Worm (Caenorhabditis elegans): ENCODE results near the gene nhr-127.
A peak's percentile ranks its signal among the peaks of the same experiment; 100 is the strongest.

Gene nhr-127

DNA sequence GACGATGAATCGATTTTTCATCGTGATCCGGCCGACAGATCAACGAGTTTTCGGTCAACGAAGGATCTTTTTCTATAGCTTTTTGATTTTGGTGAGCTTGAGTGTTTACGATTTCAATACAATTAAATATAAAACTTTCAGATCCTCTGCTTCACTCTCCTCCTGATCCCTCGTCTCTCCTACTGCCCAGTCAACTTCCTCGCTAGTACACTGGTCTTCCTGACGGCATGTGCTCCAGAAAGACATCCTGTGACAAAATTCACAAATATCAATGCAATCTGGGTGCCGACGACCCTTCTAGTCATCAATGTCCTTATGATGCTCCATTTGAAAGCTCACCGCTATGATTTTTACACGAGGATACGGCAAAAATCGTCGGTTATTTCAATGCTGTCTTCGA, 48.6 kb downstream of the nhr-127 start:
- no peak for TF ChIP-seq nhr-71 (tag; optimal IDR thresholded peaks at IDR 0.05)
- no peak for TF ChIP-seq F16B12.6 (tag; optimal IDR thresholded peaks at IDR 0.05)
- no peak for TF ChIP-seq nhr-85 (tag)
- TF ChIP-seq snpc-4 (tag; optimal IDR thresholded peaks at IDR 0.05) = no peak
- no peak for TF ChIP-seq dsc-1 (tag; optimal IDR thresholded peaks at IDR 0.05)
- no peak for TF ChIP-seq mdl-1 (tag; optimal IDR thresholded peaks at IDR 0.05)
- TF ChIP-seq swsn-7 (tag; optimal IDR thresholded peaks at IDR 0.05) = no peak
- no peak for TF ChIP-seq mef-2 (tag; optimal IDR thresholded peaks at IDR 0.05)
- no peak for TF ChIP-seq ceh-8 (GFP tag; optimal IDR thresholded peaks at IDR 0.05)
- TF ChIP-seq ama-1 (optimal IDR thresholded peaks at IDR 0.05) = no peak
- TF ChIP-seq ceh-90 (tag; optimal IDR thresholded peaks at IDR 0.05) = no peak
- TF ChIP-seq hlh-4 (tag; optimal IDR thresholded peaks at IDR 0.05) = no peak
- TF ChIP-seq vab-15 (tag; optimal IDR thresholded peaks at IDR 0.05) = no peak
- no peak for TF ChIP-seq egl-27 (tag; optimal IDR thresholded peaks at IDR 0.05)
- no peak for TF ChIP-seq sptf-1 (tag; optimal IDR thresholded peaks at IDR 0.05)
- TF ChIP-seq unc-130 (tag; optimal IDR thresholded peaks at IDR 0.05) = no peak
- no peak for TF ChIP-seq nhr-20 (tag; optimal IDR thresholded peaks at IDR 0.05)
- no peak for TF ChIP-seq nhr-47 (tag; optimal IDR thresholded peaks at IDR 0.05)

DNA sequence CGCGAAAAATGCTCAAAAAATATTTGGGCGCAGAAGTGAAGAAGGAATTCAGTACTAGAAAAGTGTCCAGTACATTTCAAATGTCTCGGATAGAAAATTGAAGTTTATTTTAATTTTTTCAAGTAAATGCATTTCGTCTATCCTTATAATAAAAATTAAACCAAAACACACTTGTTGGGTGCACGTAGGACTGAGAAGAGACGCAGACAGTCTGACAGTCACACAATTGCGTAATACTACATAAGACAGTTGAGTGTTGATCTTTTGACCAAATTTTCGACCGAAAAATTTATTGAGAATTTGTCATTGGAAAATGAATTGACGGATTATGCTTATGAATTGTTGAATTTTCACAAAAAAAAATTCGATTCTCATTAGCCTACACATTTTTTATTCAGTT, 49.7 kb downstream of the nhr-127 start, which contains the start of gene oac-7:
TSS of gene oac-7 (plus strand) at position 283 of the 400 bp plus-strand sequence.
- TF ChIP-seq skn-1 (tag; optimal IDR thresholded peaks at IDR 0.05) (peak; percentile 5), elt-3 (tag; optimal IDR thresholded peaks at IDR 0.05) (no peak), nhr-85 (tag) (peak; percentile 45), blmp-1 (tag; optimal IDR thresholded peaks at IDR 0.05) (peak; percentile 4), grh-1 (GFP tag; IDR thresholded peaks at IDR 0.05) (no peak), egl-27 (tag; optimal IDR thresholded peaks at IDR 0.05) (no peak), nhr-71 (tag; optimal IDR thresholded peaks at IDR 0.05) (peak; percentile 66), efl-1 (optimal IDR thresholded peaks at IDR 0.05) (peak in 1 of 2 experiments; percentile 13), efl-1 (GFP tag; optimal IDR thresholded peaks at IDR 0.05 in 1 of 2) (no peak)

Data from whole organism, L1 larva.